Fruit fly (Drosophila melanogaster) whole organism, embryonic: ENCODE measurements around the gene Syx13.

Source experiments
- Bteb2 ChIP-seq: fragments of 200-800 bp; sonication (Bioruptor generic); optimal IDR thresholded peaks from 2 replicates; lab custom pipeline; 2016; ENCODE audit warnings: missing biosample characterization, missing genetic modification characterization
- CG10274 ChIP-seq: fragments of 200-800 bp; sonication (Bioruptor generic); optimal IDR thresholded peaks from 3 replicates; lab custom pipeline; 2017; ENCODE audit warnings: missing biosample characterization, mild to moderate bottlenecking, missing genetic modification characterization
- CG10321 ChIP-seq: fragments of 200-800 bp; sonication (Bioruptor generic); IDR thresholded peaks from 2 replicates; pipeline ENCODE4 v1.3.6; 2022; ENCODE audit warnings: missing biosample characterization, missing genetic modification characterization
- CG11398 ChIP-seq: fragments of 200-800 bp; sonication (Bioruptor generic); optimal IDR thresholded peaks from 2 replicates; lab custom pipeline; 2016; ENCODE audit warnings: missing biosample characterization, missing genetic modification characterization
- CG11560 ChIP-seq: fragments of 200-800 bp; sonication (Bioruptor generic); IDR thresholded peaks from 3 replicates; pipeline ENCODE4 v1.3.6; 2022; ENCODE audit warnings: missing biosample characterization, missing genetic modification characterization
- CG1233 ChIP-seq: fragments of 200-800 bp; sonication (Bioruptor generic); optimal IDR thresholded peaks from 4 replicates; lab custom pipeline; 2018; ENCODE audit warnings: missing biosample characterization, mild to moderate bottlenecking, missing genetic modification characterization
- CG12942 ChIP-seq: fragments of 200-800 bp; sonication (Bioruptor generic); optimal IDR thresholded peaks from 3 replicates; lab custom pipeline; 2016; ENCODE audit warnings: missing biosample characterization, missing genetic modification characterization
- CG13296 ChIP-seq: fragments of 200-800 bp; sonication (Bioruptor generic); optimal IDR thresholded peaks from 3 replicates; lab custom pipeline; 2018; ENCODE audit warnings: missing biosample characterization, mild to moderate bottlenecking, missing genetic modification characterization
- CG13624 ChIP-seq: fragments of 200-800 bp; sonication (Bioruptor generic); optimal IDR thresholded peaks from 2 replicates; lab custom pipeline; 2016; ENCODE audit warnings: missing biosample characterization, missing genetic modification characterization
- CG13775 ChIP-seq: fragments of 200-800 bp; sonication (Bioruptor generic); optimal IDR thresholded peaks from 3 replicates; lab custom pipeline; 2017; ENCODE audit warnings: missing biosample characterization, mild to moderate bottlenecking, missing genetic modification characterization
- CG17912 ChIP-seq: fragments of 200-800 bp; sonication (Bioruptor generic); optimal IDR thresholded peaks from 2 replicates; lab custom pipeline; 2018; ENCODE audit warnings: missing biosample characterization, mild to moderate bottlenecking, missing genetic modification characterization
- CG2678 ChIP-seq: fragments of 200-800 bp; sonication (Bioruptor generic); optimal IDR thresholded peaks from 3 replicates; lab custom pipeline; 2019; ENCODE audit warnings: missing biosample characterization, mild to moderate bottlenecking, missing genetic modification characterization, moderate library complexity
- CG2875 ChIP-seq: fragments of 200-800 bp; sonication (Bioruptor generic); optimal IDR thresholded peaks from 2 replicates; lab custom pipeline; 2017; ENCODE audit warnings: missing biosample characterization, mild to moderate bottlenecking, missing genetic modification characterization, missing genetic modification reagents
- CG32772 ChIP-seq: fragments of 200-800 bp; sonication (Bioruptor generic); IDR thresholded peaks from 2 replicates; pipeline ENCODE4 v1.3.6; 2022; ENCODE audit warnings: missing biosample characterization, missing genetic modification characterization
- CG3726 ChIP-seq: fragments of 200-800 bp; sonication (Bioruptor generic); IDR thresholded peaks from 3 replicates; pipeline ENCODE4, ENCODE4 v1.3.6; 2022; ENCODE audit warnings: missing biosample characterization, missing genetic modification characterization
- CG3995 ChIP-seq: fragments of 200-800 bp; sonication (Bioruptor generic); optimal IDR thresholded peaks from 3 replicates; lab custom pipeline; 2016; ENCODE audit warnings: missing biosample characterization, missing genetic modification characterization
- CG7357 ChIP-seq: fragments of 200-800 bp; sonication (Bioruptor generic); IDR thresholded peaks from 3 replicates; pipeline ENCODE4 v1.3.6; 2022; ENCODE audit warnings: missing biosample characterization, missing genetic modification characterization
- CG8478 ChIP-seq: fragments of >200 bp; optimal IDR thresholded peaks from 2 replicates; lab custom pipeline; 2018
- CG8924 ChIP-seq: fragments of 200-800 bp; optimal IDR thresholded peaks from 3 replicates; lab custom pipeline; 2019; ENCODE audit warnings: missing biosample characterization, mild to moderate bottlenecking, missing genetic modification characterization, moderate library complexity
- Hr39 ChIP-seq: fragments of >200 bp; optimal IDR thresholded peaks from 2 replicates; lab custom pipeline; 2017
- MBD-R2 ChIP-seq: fragments of 200-800 bp; sonication (Bioruptor generic); IDR thresholded peaks from 2 replicates; pipeline ENCODE4 v1.3.6; 2022; ENCODE audit warnings: missing biosample characterization, missing genetic modification characterization
- Mes4 ChIP-seq: fragments of 200-800 bp; sonication (Bioruptor generic); optimal IDR thresholded peaks from 2 replicates; lab custom pipeline; 2016; ENCODE audit warnings: missing biosample characterization, missing genetic modification characterization
- Myb ChIP-seq: fragments of 200-800 bp; sonication (Bioruptor generic); optimal IDR thresholded peaks from 2 replicates; lab custom pipeline; 2016; ENCODE audit warnings: missing biosample characterization, missing genetic modification characterization
- NC2β ChIP-seq: fragments of 200-800 bp; sonication (Bioruptor generic); optimal IDR thresholded peaks from 2 replicates; lab custom pipeline; 2016; ENCODE audit warnings: missing biosample characterization, missing genetic modification characterization
- Nf-YA ChIP-seq: fragments of 200-800 bp; sonication (Bioruptor generic); IDR thresholded peaks from 2 replicates; pipeline ENCODE4 v1.3.6; 2022; ENCODE audit warnings: missing biosample characterization, missing genetic modification characterization
- Opbp ChIP-seq: fragments of 200-800 bp; sonication (Bioruptor generic); IDR thresholded peaks from 3 replicates; pipeline ENCODE4 v1.3.6; 2022; ENCODE audit warnings: missing biosample characterization, missing genetic modification characterization; ENCODE audit not compliant: partially characterized antibody
- Rfx ChIP-seq: fragments of 200-800 bp; sonication (Bioruptor generic); IDR thresholded peaks from 2 replicates; pipeline ENCODE4 v1.3.6; 2022; ENCODE audit warnings: missing biosample characterization, missing genetic modification characterization
- Spps ChIP-seq: fragments of 200-800 bp; sonication (Bioruptor generic); optimal IDR thresholded peaks from 2 replicates; lab custom pipeline; 2018; ENCODE audit warnings: missing biosample characterization, mild to moderate bottlenecking, missing genetic modification characterization
- Sry-β ChIP-seq: fragments of 200-800 bp; sonication (Bioruptor generic); optimal IDR thresholded peaks from 2 replicates; lab custom pipeline; 2018; ENCODE audit warnings: missing biosample characterization, mild to moderate bottlenecking, missing genetic modification characterization, moderate library complexity
- bcd ChIP-seq: fragments of 200-800 bp; sonication (Bioruptor generic); optimal IDR thresholded peaks from 2 replicates; lab custom pipeline; 2017; ENCODE audit warnings: missing biosample characterization, mild to moderate bottlenecking, missing genetic modification characterization
- br ChIP-seq: fragments of >200 bp; optimal IDR thresholded peaks from 2 replicates; lab custom pipeline; 2017
- cad ChIP-seq: fragments of >200 bp; optimal IDR thresholded peaks from 2 replicates; lab custom pipeline; 2017; ENCODE audit warnings: missing biosample characterization, missing genetic modification characterization
- chm ChIP-seq: fragments of 200-800 bp; sonication (Bioruptor generic); IDR thresholded peaks from 2 replicates; pipeline ENCODE4 v1.3.6; 2022; ENCODE audit warnings: missing biosample characterization, missing genetic modification characterization
- ci ChIP-seq: fragments of 200-800 bp; sonication (Bioruptor generic); IDR thresholded peaks from 3 replicates; pipeline ENCODE4 v1.3.6; 2022; ENCODE audit warnings: missing biosample characterization, missing genetic modification characterization
- dati ChIP-seq: fragments of 200-800 bp; sonication (Bioruptor generic); IDR thresholded peaks from 2 replicates; pipeline ENCODE4 v1.3.6; 2022; ENCODE audit warnings: missing biosample characterization, missing genetic modification characterization
- dm ChIP-seq: fragments of 200-800 bp; sonication (Bioruptor generic); optimal IDR thresholded peaks from 3 replicates; lab custom pipeline; 2016; ENCODE audit warnings: missing biosample characterization, missing genetic modification characterization
- eve ChIP-seq, 2 experiments: fragments of >200 bp; optimal IDR thresholded peaks; 2 replicates each; lab custom pipeline; 2017; ENCODE audit warnings: missing biosample characterization in 2 of 2, missing genetic modification characterization in 2 of 2
- fd102C ChIP-seq: fragments of 200-800 bp; sonication (Bioruptor generic); optimal IDR thresholded peaks from 2 replicates; lab custom pipeline; 2018; ENCODE audit warnings: missing biosample characterization, mild to moderate bottlenecking, missing genetic modification characterization, moderate library complexity
- fru ChIP-seq: fragments of >200 bp; optimal IDR thresholded peaks from 2 replicates; lab custom pipeline; 2017
- gfzf ChIP-seq: fragments of 200-800 bp; sonication (Bioruptor generic); optimal IDR thresholded peaks from 2 replicates; lab custom pipeline; 2016; ENCODE audit warnings: missing biosample characterization, mild to moderate bottlenecking, missing genetic modification characterization, moderate library complexity
- gsb-n ChIP-seq: fragments of 200-800 bp; sonication (Bioruptor generic); optimal IDR thresholded peaks from 3 replicates; lab custom pipeline; 2018; ENCODE audit warnings: missing biosample characterization, mild to moderate bottlenecking, missing genetic modification characterization
- her ChIP-seq: fragments of 200-800 bp; sonication (Bioruptor generic); optimal IDR thresholded peaks from 2 replicates; lab custom pipeline; 2016; ENCODE audit warnings: missing biosample characterization, missing genetic modification characterization
- mirr ChIP-seq: fragments of 200-800 bp; sonication (Bioruptor generic); optimal IDR thresholded peaks from 3 replicates; lab custom pipeline; 2018; ENCODE audit warnings: missing biosample characterization, mild to moderate bottlenecking, missing genetic modification characterization
- mld ChIP-seq: fragments of 200-800 bp; sonication (Bioruptor generic); IDR thresholded peaks from 3 replicates; pipeline ENCODE4 v1.3.6; 2022; ENCODE audit warnings: missing biosample characterization, missing genetic modification characterization; ENCODE audit not compliant: partially characterized antibody
- nerfin-1 ChIP-seq: fragments of 200-800 bp; sonication (Bioruptor generic); optimal IDR thresholded peaks from 3 replicates; lab custom pipeline; 2019; ENCODE audit warnings: missing biosample characterization, mild to moderate bottlenecking, missing genetic modification characterization, moderate library complexity
- nmo ChIP-seq: fragments of 200-800 bp; sonication (Bioruptor generic); optimal IDR thresholded peaks from 2 replicates; lab custom pipeline; 2018; ENCODE audit warnings: missing biosample characterization, mild to moderate bottlenecking, missing genetic modification characterization, moderate library complexity
- nom ChIP-seq: fragments of 200-800 bp; sonication (Bioruptor generic); optimal IDR thresholded peaks from 2 replicates; lab custom pipeline; 2017; ENCODE audit warnings: missing biosample characterization, missing genetic modification characterization, mild to moderate bottlenecking, moderate library complexity, missing genetic modification reagents
- pan ChIP-seq, 4 experiments: fragments of >200 bp in 3 of 4; fragments of 200-800 bp in 1 of 4; sonication (Bioruptor generic) in 1 of 4; optimal IDR thresholded peaks in 3 of 4; IDR thresholded peaks in 1 of 4; 2 replicates each; pipeline versions ENCODE4 v1.3.6 to Lab custom; 2017 to 2022; ENCODE audit warnings: missing biosample characterization in 2 of 4, missing genetic modification characterization in 2 of 4, mixed read lengths in 1 of 4
- peb ChIP-seq: fragments of 200-800 bp; sonication (Bioruptor generic); IDR thresholded peaks from 2 replicates; pipeline ENCODE4 v1.3.6; 2022; ENCODE audit warnings: missing biosample characterization, missing genetic modification characterization
- slbo ChIP-seq: fragments of 200-800 bp; sonication (Bioruptor generic); IDR thresholded peaks from 2 replicates; pipeline ENCODE4 v1.3.6; 2022; ENCODE audit warnings: missing biosample characterization, missing genetic modification characterization
- sr ChIP-seq: fragments of 200-800 bp; sonication (Bioruptor generic); IDR thresholded peaks from 3 replicates; pipeline ENCODE4 v1.3.6; 2022; ENCODE audit warnings: missing biosample characterization, missing genetic modification characterization
- tin ChIP-seq: fragments of 200-800 bp; sonication (Bioruptor generic); optimal IDR thresholded peaks from 3 replicates; lab custom pipeline; 2016; ENCODE audit warnings: missing biosample characterization, missing genetic modification characterization
- usp ChIP-seq: fragments of >200 bp; optimal IDR thresholded peaks from 2 replicates; lab custom pipeline; 2017; ENCODE audit warnings: missing biosample characterization, missing genetic modification characterization
- wek ChIP-seq: fragments of 200-800 bp; sonication (Bioruptor generic); optimal IDR thresholded peaks from 3 replicates; lab custom pipeline; 2018; ENCODE audit warnings: missing biosample characterization, mild to moderate bottlenecking, missing genetic modification characterization, moderate library complexity

Gene Syx13

dm6 chr3L:13046758-13047157, 2.5 kb downstream of the Syx13 start, which contains the start of gene CG11279 (continued):
- TF ChIP-seq dm (GFP tag; lab: Kevin White, UChicago) (peak; percentile 66), nmo (GFP tag; lab: Kevin White, UChicago) (no peak), Sry-β (no peak), Opbp (GFP tag; lab: Robert Waterston, UW) (peak; percentile 81; the same call in 2 of the 3 replicates), chm (GFP tag; lab: Robert Waterston, UW) (no peak), CG2678 (tag; lab: Kevin White, UChicago) (no peak), peb (GFP tag; lab: Robert Waterston, UW) (no peak), wek (GFP tag; lab: Kevin White, UChicago) (no peak), CG10274 (GFP tag; lab: Kevin White, UChicago) (no peak), Spps (tag; lab: Kevin White, UChicago) (no peak), CG12942 (no peak), CG13624 (GFP tag; lab: Kevin White, UChicago) (no peak), nerfin-1 (tag; lab: Kevin White, UChicago) (no peak), Rfx (GFP tag; lab: Robert Waterston, UW) (no peak), her (no peak), CG1233 (GFP tag; lab: Kevin White, UChicago) (no peak), CG3726 (GFP tag; lab: Robert Waterston, UW) (no peak), Myb (GFP tag; lab: Kevin White, UChicago) (peak; percentile 0), Hr39 (lab: Kevin White, UChicago) (no peak), MBD-R2 (GFP tag; lab: Robert Waterston, UW) (peak; percentile 61; the same call in 1 of the 2 replicates), CG10321 (GFP tag; lab: Robert Waterston, UW) (no peak), CG3995 (GFP tag; lab: Kevin White, UChicago) (no peak), eve (GFP tag; optimal IDR thresholded peaks at IDR 0.05; lab: Kevin White, UChicago) (no peak), fru (no peak), CG11560 (tag; lab: Robert Waterston, UW) (no peak), CG13775 (GFP tag; lab: Kevin White, UChicago) (no peak), gfzf (GFP tag; lab: Kevin White, UChicago) (peak; percentile 5), CG7357 (GFP tag; lab: Robert Waterston, UW) (no peak), fd102C (GFP tag; lab: Kevin White, UChicago) (no peak), sr (GFP tag; lab: Robert Waterston, UW) (no peak), tin (GFP tag; lab: Kevin White, UChicago) (no peak), Bteb2 (GFP tag; lab: Kevin White, UChicago) (no peak), CG8478 (lab: Kevin White, UChicago) (no peak), br (lab: Kevin White, UChicago) (no peak), gsb-n (tag; lab: Kevin White, UChicago) (no peak), CG8924 (tag; lab: Kevin White, UChicago) (no peak), pan (optimal IDR thresholded peaks at IDR 0.05; lab: Kevin White, UChicago) (no peak), pan (GFP tag; optimal IDR thresholded peaks at IDR 0.05 in 1 of 2, IDR thresholded peaks at IDR 0.05 in 1 of 2) (no peak), usp (GFP tag; lab: Kevin White, UChicago) (no peak), ci (GFP tag; lab: Robert Waterston, UW) (no peak; the same call in 2 of the 3 replicates), mld (0 out of 3 replicates have a peak, but pooled peaks have one; percentile 29), Nf-YA (GFP tag; lab: Robert Waterston, UW) (no peak), cad (GFP tag; lab: Kevin White, UChicago) (no peak), CG13296 (GFP tag; lab: Kevin White, UChicago) (no peak), dati (GFP tag; lab: Robert Waterston, UW) (no peak), NC2β (GFP tag; lab: Kevin White, UChicago) (no peak), Mes4 (GFP tag; lab: Kevin White, UChicago) (no peak), CG2875 (GFP tag; lab: Kevin White, UChicago) (no peak), CG32772 (GFP tag; lab: Robert Waterston, UW) (no peak), bcd (GFP tag; lab: Kevin White, UChicago) (no peak), slbo (no peak), CG17912 (GFP tag; lab: Kevin White, UChicago) (no peak), nom (no peak), mirr (GFP tag; lab: Kevin White, UChicago) (no peak), CG11398 (GFP tag; lab: Kevin White, UChicago) (no peak)
